Fruit fly (Drosophila melanogaster) whole organism, embryonic: ENCODE measurements around the gene IA-2.
A peak's percentile ranks its signal among the peaks of the same experiment; 100 is the strongest.

Experiments used
- Atf6 ChIP-seq: fragments of 200-800 bp; sonication (Bioruptor generic); IDR thresholded peaks from 2 replicates; pipeline ENCODE4 v1.3.6; 2022; ENCODE audit warnings: missing biosample characterization, missing genetic modification characterization
- Bdp1 ChIP-seq: fragments of 200-800 bp; sonication (Bioruptor generic); optimal IDR thresholded peaks from 3 replicates; lab custom pipeline; 2016; ENCODE audit warnings: missing biosample characterization, missing genetic modification characterization
- CG10267 ChIP-seq: fragments of 200-800 bp; sonication (Bioruptor generic); optimal IDR thresholded peaks from 2 replicates; lab custom pipeline; 2018; ENCODE audit warnings: missing biosample characterization, mild to moderate bottlenecking, missing genetic modification characterization, moderate library complexity
- CG10274 ChIP-seq: fragments of 200-800 bp; sonication (Bioruptor generic); optimal IDR thresholded peaks from 3 replicates; lab custom pipeline; 2017; ENCODE audit warnings: missing biosample characterization, mild to moderate bottlenecking, missing genetic modification characterization
- CG10366 ChIP-seq: fragments of 200-800 bp; sonication (Bioruptor generic); IDR thresholded peaks from 2 replicates; pipeline ENCODE4 v1.3.6; 2022; ENCODE audit warnings: missing biosample characterization, missing genetic modification characterization
- CG10979 ChIP-seq: fragments of 200-800 bp; sonication (Bioruptor generic); optimal IDR thresholded peaks from 2 replicates; lab custom pipeline; 2018; ENCODE audit warnings: missing biosample characterization, mild to moderate bottlenecking, missing genetic modification characterization, moderate library complexity
- CG11723 ChIP-seq: fragments of 200-800 bp; sonication (Bioruptor generic); optimal IDR thresholded peaks from 2 replicates; lab custom pipeline; 2017; ENCODE audit warnings: missing biosample characterization, mild to moderate bottlenecking, missing genetic modification characterization
- CG14710 ChIP-seq: fragments of 200-800 bp; sonication (Bioruptor generic); optimal IDR thresholded peaks from 3 replicates; lab custom pipeline; 2019; ENCODE audit warnings: missing biosample characterization, mild to moderate bottlenecking, missing genetic modification characterization, moderate library complexity
- CG1602 ChIP-seq: fragments of 200-800 bp; sonication (Bioruptor generic); optimal IDR thresholded peaks from 3 replicates; lab custom pipeline; 2016; ENCODE audit warnings: missing biosample characterization, missing genetic modification characterization
- CG16779 ChIP-seq: fragments of 200-800 bp; sonication (Bioruptor generic); IDR thresholded peaks from 2 replicates; pipeline ENCODE4 v1.3.6; 2022; ENCODE audit warnings: missing biosample characterization, missing genetic modification characterization
- CG16815 ChIP-seq: fragments of 200-800 bp; sonication (Bioruptor generic); optimal IDR thresholded peaks from 3 replicates; lab custom pipeline; 2017; ENCODE audit warnings: missing biosample characterization, mild to moderate bottlenecking, missing genetic modification characterization
- CG17186 ChIP-seq: fragments of 200-800 bp; sonication (Bioruptor generic); optimal IDR thresholded peaks from 3 replicates; lab custom pipeline; 2017; ENCODE audit warnings: missing biosample characterization, missing genetic modification reagents, missing genetic modification characterization
- CG17328 ChIP-seq: fragments of 200-800 bp; sonication (Bioruptor generic); IDR thresholded peaks from 2 replicates; pipeline ENCODE4 v1.3.6; 2022; ENCODE audit warnings: missing biosample characterization, missing genetic modification characterization
- CG17568 ChIP-seq: fragments of 200-800 bp; sonication (Bioruptor generic); optimal IDR thresholded peaks from 2 replicates; lab custom pipeline; 2018; ENCODE audit warnings: missing biosample characterization, mild to moderate bottlenecking, missing genetic modification characterization, moderate library complexity
- CG2199 ChIP-seq: fragments of 200-800 bp; sonication (Bioruptor generic); IDR thresholded peaks from 3 replicates; pipeline ENCODE4 v1.3.6; 2022; ENCODE audit warnings: missing biosample characterization, missing genetic modification characterization
- CG32767 ChIP-seq: fragments of 200-800 bp; sonication (Bioruptor generic); IDR thresholded peaks from 2 replicates; pipeline ENCODE4 v1.3.6; 2022; ENCODE audit warnings: missing biosample characterization, missing genetic modification characterization
- CG32772 ChIP-seq: fragments of 200-800 bp; sonication (Bioruptor generic); IDR thresholded peaks from 2 replicates; pipeline ENCODE4 v1.3.6; 2022; ENCODE audit warnings: missing biosample characterization, missing genetic modification characterization
- CG33557 ChIP-seq: fragments of 200-800 bp; sonication (Bioruptor generic); optimal IDR thresholded peaks from 2 replicates; lab custom pipeline; 2019; ENCODE audit warnings: missing biosample characterization, mild to moderate bottlenecking, missing genetic modification characterization, moderate library complexity
- CG34376 ChIP-seq: fragments of 200-800 bp; sonication (Bioruptor generic); optimal IDR thresholded peaks from 2 replicates; lab custom pipeline; 2018; ENCODE audit warnings: missing biosample characterization, mild to moderate bottlenecking, missing genetic modification characterization
- CG7271 ChIP-seq: fragments of 200-800 bp; sonication (Bioruptor generic); optimal IDR thresholded peaks from 2 replicates; lab custom pipeline; 2018; ENCODE audit warnings: missing biosample characterization, mild to moderate bottlenecking, missing genetic modification characterization, moderate library complexity
- CG7839 ChIP-seq: fragments of 200-800 bp; sonication (Bioruptor generic); optimal IDR thresholded peaks from 3 replicates; lab custom pipeline; 2018; ENCODE audit warnings: missing biosample characterization, mild to moderate bottlenecking, missing genetic modification characterization, moderate library complexity
- CG8944 ChIP-seq: fragments of 200-800 bp; sonication (Bioruptor generic); optimal IDR thresholded peaks from 3 replicates; lab custom pipeline; 2016; ENCODE audit warnings: missing biosample characterization, missing genetic modification characterization
- CG9215 ChIP-seq: fragments of 200-800 bp; sonication (Bioruptor generic); IDR thresholded peaks from 2 replicates; pipeline ENCODE4 v1.3.6; 2022; ENCODE audit warnings: missing biosample characterization, missing genetic modification characterization
- Jarid2 ChIP-seq: fragments of 200-800 bp; sonication (Bioruptor generic); optimal IDR thresholded peaks from 3 replicates; lab custom pipeline; 2017; ENCODE audit warnings: mild to moderate bottlenecking, missing biosample characterization, missing genetic modification reagents, missing genetic modification characterization
- NC2α ChIP-seq: fragments of 200-800 bp; sonication (Bioruptor generic); optimal IDR thresholded peaks from 2 replicates; lab custom pipeline; 2016; ENCODE audit warnings: missing biosample characterization, missing genetic modification characterization
- Neu2 ChIP-seq: fragments of 200-800 bp; sonication (Bioruptor generic); optimal IDR thresholded peaks from 3 replicates; lab custom pipeline; 2016; ENCODE audit warnings: missing biosample characterization, missing genetic modification characterization, borderline replicate concordance
- Oaz ChIP-seq: fragments of 200-800 bp; sonication (Bioruptor generic); IDR thresholded peaks from 2 replicates; pipeline ENCODE4 v1.3.6; 2022; ENCODE audit warnings: missing biosample characterization, missing genetic modification characterization
- Ptx1 ChIP-seq: fragments of 200-800 bp; sonication (Bioruptor generic); IDR thresholded peaks from 2 replicates; pipeline ENCODE4 v1.3.6; 2022; ENCODE audit warnings: missing biosample characterization, missing genetic modification characterization
- Scr ChIP-seq: fragments of 200-800 bp; sonication (Bioruptor generic); IDR thresholded peaks from 2 replicates; pipeline ENCODE4 v1.3.6; 2022; ENCODE audit warnings: missing biosample characterization, missing genetic modification characterization; ENCODE audit not compliant: partially characterized antibody
- abd-A ChIP-seq: fragments of 200-800 bp; sonication (Bioruptor generic); optimal IDR thresholded peaks from 3 replicates; lab custom pipeline; 2019; ENCODE audit warnings: missing biosample characterization, mild to moderate bottlenecking, missing genetic modification characterization, moderate library complexity
- bsh ChIP-seq, 2 experiments: fragments of 200-800 bp; sonication (Bioruptor generic); optimal IDR thresholded peaks; 2 replicates each; lab custom pipeline; 2017 to 2018; ENCODE audit warnings: mild to moderate bottlenecking in 2 of 2, missing biosample characterization in 2 of 2, missing genetic modification characterization in 2 of 2, moderate library complexity in 1 of 2
- chif ChIP-seq, 2 experiments: fragments of 200-800 bp; sonication (Bioruptor generic); optimal IDR thresholded peaks; 3 replicates each; lab custom pipeline; 2016; ENCODE audit warnings: missing biosample characterization in 2 of 2, missing genetic modification characterization in 2 of 2
- chm ChIP-seq: fragments of 200-800 bp; sonication (Bioruptor generic); IDR thresholded peaks from 2 replicates; pipeline ENCODE4 v1.3.6; 2022; ENCODE audit warnings: missing biosample characterization, missing genetic modification characterization
- croc ChIP-seq: fragments of 200-800 bp; sonication (Bioruptor generic); conservative IDR thresholded peaks from 3 replicates; pipeline ENCODE4 v1.3.6; 2022; ENCODE audit warnings: missing biosample characterization, missing genetic modification characterization
- disco-r ChIP-seq: fragments of 200-800 bp; sonication (Bioruptor generic); optimal IDR thresholded peaks from 2 replicates; lab custom pipeline; 2016; ENCODE audit warnings: missing biosample characterization, missing genetic modification characterization
- gce ChIP-seq: fragments of 200-800 bp; sonication (Bioruptor generic); IDR thresholded peaks from 3 replicates; pipeline ENCODE4 v1.3.6; 2022; ENCODE audit warnings: missing biosample characterization, missing genetic modification characterization
- her ChIP-seq: fragments of 200-800 bp; sonication (Bioruptor generic); optimal IDR thresholded peaks from 2 replicates; lab custom pipeline; 2016; ENCODE audit warnings: missing biosample characterization, missing genetic modification characterization
- ind ChIP-seq: fragments of 200-800 bp; sonication (Bioruptor generic); optimal IDR thresholded peaks from 3 replicates; lab custom pipeline; 2016; ENCODE audit warnings: missing biosample characterization, missing genetic modification characterization
- lola ChIP-seq, 3 experiments: fragments of >200 bp in 2 of 3; fragments of 200-800 bp in 1 of 3; sonication (Bioruptor generic) in 1 of 3; optimal IDR thresholded peaks; 2 replicates each; lab custom pipeline; 2017 to 2019; ENCODE audit warnings: missing biosample characterization in 3 of 3, missing genetic modification characterization in 3 of 3, mild to moderate bottlenecking in 1 of 3, moderate library complexity in 1 of 3
- onecut ChIP-seq: fragments of 200-800 bp; sonication (Bioruptor generic); IDR thresholded peaks from 2 replicates; pipeline ENCODE4 v1.3.6; 2022; ENCODE audit warnings: missing biosample characterization, missing genetic modification characterization
- pan ChIP-seq, 4 experiments: fragments of >200 bp in 3 of 4; fragments of 200-800 bp in 1 of 4; sonication (Bioruptor generic) in 1 of 4; optimal IDR thresholded peaks in 3 of 4; IDR thresholded peaks in 1 of 4; 2 replicates each; pipeline versions ENCODE4 v1.3.6 to Lab custom; 2017 to 2022; ENCODE audit warnings: missing biosample characterization in 2 of 4, missing genetic modification characterization in 2 of 4, mixed read lengths in 1 of 4
- peb ChIP-seq: fragments of 200-800 bp; sonication (Bioruptor generic); IDR thresholded peaks from 2 replicates; pipeline ENCODE4 v1.3.6; 2022; ENCODE audit warnings: missing biosample characterization, missing genetic modification characterization
- phol ChIP-seq: fragments of 200-800 bp; sonication (Bioruptor generic); optimal IDR thresholded peaks from 3 replicates; lab custom pipeline; 2018; ENCODE audit warnings: missing biosample characterization, mild to moderate bottlenecking, missing genetic modification characterization, moderate library complexity
- sens ChIP-seq: fragments of 200-800 bp; sonication (Bioruptor generic); peaks from one replicate; lab custom pipeline; 2016; ENCODE audit warnings: missing biosample characterization, missing genetic modification characterization
- sim ChIP-seq: fragments of 200-800 bp; sonication (Bioruptor generic); IDR thresholded peaks from 2 replicates; pipeline ENCODE4 v1.3.6; 2022; ENCODE audit warnings: missing biosample characterization, missing genetic modification characterization
- trh ChIP-seq: fragments of 200-800 bp; sonication (Bioruptor generic); optimal IDR thresholded peaks from 2 replicates; lab custom pipeline; 2016; ENCODE audit warnings: missing biosample characterization, missing genetic modification characterization
- wdn ChIP-seq: fragments of 200-800 bp; sonication (Bioruptor generic); IDR thresholded peaks from 2 replicates; pipeline ENCODE4 v1.3.6; 2022; ENCODE audit warnings: missing biosample characterization, missing genetic modification characterization
- z ChIP-seq: fragments of 200-800 bp; sonication (Bioruptor generic); IDR thresholded peaks from 3 replicates; pipeline ENCODE4 v1.3.6; 2022; ENCODE audit warnings: missing biosample characterization, missing genetic modification characterization
- zf30C ChIP-seq: fragments of 200-800 bp; sonication (Bioruptor generic); optimal IDR thresholded peaks from 3 replicates; lab custom pipeline; 2018; ENCODE audit warnings: missing biosample characterization, mild to moderate bottlenecking, missing genetic modification characterization
- zfh1 ChIP-seq: fragments of 200-800 bp; sonication (Bioruptor generic); IDR thresholded peaks from 3 replicates; pipeline ENCODE4 v1.3.6; 2022; ENCODE audit warnings: missing biosample characterization, missing genetic modification characterization

The IA-2 gene

DNA sequence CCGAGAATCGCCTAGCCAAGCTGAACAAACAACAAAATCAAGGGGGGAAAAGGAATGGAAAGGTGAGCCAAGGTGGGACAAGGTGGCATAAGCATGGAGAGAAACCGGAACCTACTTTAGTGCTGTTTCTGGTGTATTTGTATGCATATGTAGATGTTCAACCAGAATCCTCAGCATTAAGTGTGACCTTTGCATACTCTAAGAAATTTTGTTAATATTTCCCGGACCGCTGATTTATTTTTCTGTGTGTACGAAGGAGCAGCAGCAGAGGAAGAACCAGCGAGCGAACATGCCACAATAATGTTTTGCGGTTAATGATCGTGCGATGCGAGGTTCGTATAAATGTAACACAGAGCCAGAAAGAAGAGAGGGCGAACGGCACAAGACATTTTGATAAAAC lies 17.2 kb upstream of the IA-2 start (continued):
- TF ChIP-seq bsh (GFP tag; optimal IDR thresholded peaks at IDR 0.05; lab: Kevin White, UChicago) (peak; percentile 30 to 75), NC2α (no peak), chm (peak; percentile 28; the same call in 1 of the 2 replicates), zfh1 (GFP tag; lab: Robert Waterston, UW) (0 out of 3 replicates have a peak, but pooled peaks have one; percentile 49), CG7839 (no peak), CG7271 (no peak), zf30C (GFP tag; lab: Kevin White, UChicago) (peak; percentile 20), CG1602 (GFP tag; lab: Kevin White, UChicago) (no peak), croc (GFP tag; lab: Robert Waterston, UW) (peak; percentile 49; the same call in 2 of the 3 replicates), gce (GFP tag; lab: Robert Waterston, UW) (no peak), lola (GFP tag; optimal IDR thresholded peaks at IDR 0.05; lab: Kevin White, UChicago) (peak in 1 of 3 experiments; percentile 8), Ptx1 (GFP tag; lab: Robert Waterston, UW) (0 out of 2 replicates have a peak, but pooled peaks have one; percentile 24), CG10366 (GFP tag; lab: Robert Waterston, UW) (peak; percentile 37), CG17568 (GFP tag; lab: Kevin White, UChicago) (no peak), sens (GFP tag; lab: Kevin White, UChicago) (peak; percentile 87), z (GFP tag; lab: Robert Waterston, UW) (0 out of 3 replicates have a peak, but pooled peaks have one; percentile 38), CG17328 (GFP tag; lab: Robert Waterston, UW) (0 out of 2 replicates have a peak, but pooled peaks have one; percentile 24), CG10274 (no peak), sim (GFP tag; lab: Robert Waterston, UW) (0 out of 2 replicates have a peak, but pooled peaks have one; percentile 5), CG14710 (tag; lab: Kevin White, UChicago) (peak; percentile 7)

DNA sequence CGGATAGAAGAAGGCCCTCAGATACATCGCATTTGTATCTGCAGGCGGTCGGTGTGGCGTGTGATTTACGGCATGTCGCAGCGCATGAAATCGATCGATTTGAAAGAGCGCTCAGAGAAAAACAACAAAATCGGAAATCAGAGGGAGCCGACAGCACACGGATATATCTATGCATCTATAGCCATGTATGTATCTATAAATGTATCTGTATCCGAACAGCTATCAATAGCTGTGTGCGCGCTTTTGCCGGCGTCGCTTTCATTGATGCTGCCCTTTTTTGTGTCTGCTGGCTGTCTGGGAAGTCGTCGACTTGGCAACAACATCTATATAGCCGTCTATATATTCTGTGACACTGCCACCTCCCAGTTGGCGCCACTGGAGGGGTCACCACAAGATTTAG lies 16.7 kb upstream of the IA-2 start:
- no peak for TF ChIP-seq CG11723 (GFP tag; lab: Kevin White, UChicago)
- TF ChIP-seq Neu2 = no peak
- TF ChIP-seq CG8944 (GFP tag; lab: Kevin White, UChicago) = no peak
- peak; percentile 59 for TF ChIP-seq sens (GFP tag; lab: Kevin White, UChicago)
- TF ChIP-seq CG16815 (GFP tag; lab: Kevin White, UChicago) = no peak
- TF ChIP-seq pan (optimal IDR thresholded peaks at IDR 0.05; lab: Kevin White, UChicago) = no peak
- TF ChIP-seq pan (GFP tag; optimal IDR thresholded peaks at IDR 0.05 in 1 of 2, IDR thresholded peaks at IDR 0.05 in 1 of 2) = no peak
- no peak for TF ChIP-seq CG10979 (tag; lab: Kevin White, UChicago)
- TF ChIP-seq CG32767 (GFP tag; lab: Robert Waterston, UW) = peak; percentile 26; the same call in 1 of the 2 replicates
- no peak for TF ChIP-seq CG17186
- no peak for TF ChIP-seq CG33557 (GFP tag; lab: Kevin White, UChicago)
- no peak for TF ChIP-seq abd-A (tag; lab: Kevin White, UChicago)
- peak; percentile 62 for TF ChIP-seq onecut (GFP tag; lab: Robert Waterston, UW)
- TF ChIP-seq wdn (GFP tag; lab: Robert Waterston, UW) = no peak
- TF ChIP-seq CG34376 (GFP tag; lab: Kevin White, UChicago) = no peak
- no peak for TF ChIP-seq trh (GFP tag; lab: Kevin White, UChicago)
- TF ChIP-seq Oaz (GFP tag; lab: Robert Waterston, UW) = no peak
- TF ChIP-seq phol (tag; lab: Kevin White, UChicago) = no peak
- TF ChIP-seq Jarid2 = no peak
- TF ChIP-seq CG32772 = no peak
- TF ChIP-seq CG2199 (GFP tag; lab: Robert Waterston, UW) = peak; percentile 74; the same call in 2 of the 3 replicates
- TF ChIP-seq Scr = no peak
- no peak for TF ChIP-seq disco-r
- no peak for TF ChIP-seq Bdp1 (GFP tag; lab: Kevin White, UChicago)
- TF ChIP-seq Atf6 (GFP tag; lab: Robert Waterston, UW) = no peak
- no peak for TF ChIP-seq CG16779 (GFP tag; lab: Robert Waterston, UW)
- no peak for TF ChIP-seq chif (GFP tag; optimal IDR thresholded peaks at IDR 0.05; lab: Kevin White, UChicago)
- TF ChIP-seq peb (GFP tag; lab: Robert Waterston, UW) = no peak
- TF ChIP-seq CG10267 = no peak
- TF ChIP-seq CG9215 (GFP tag; lab: Robert Waterston, UW) = no peak
- TF ChIP-seq ind (GFP tag; lab: Kevin White, UChicago) = no peak
- TF ChIP-seq her (GFP tag; lab: Kevin White, UChicago) = no peak
